Worm (Caenorhabditis elegans): ENCODE results near the gene lgc-32.

DNA sequence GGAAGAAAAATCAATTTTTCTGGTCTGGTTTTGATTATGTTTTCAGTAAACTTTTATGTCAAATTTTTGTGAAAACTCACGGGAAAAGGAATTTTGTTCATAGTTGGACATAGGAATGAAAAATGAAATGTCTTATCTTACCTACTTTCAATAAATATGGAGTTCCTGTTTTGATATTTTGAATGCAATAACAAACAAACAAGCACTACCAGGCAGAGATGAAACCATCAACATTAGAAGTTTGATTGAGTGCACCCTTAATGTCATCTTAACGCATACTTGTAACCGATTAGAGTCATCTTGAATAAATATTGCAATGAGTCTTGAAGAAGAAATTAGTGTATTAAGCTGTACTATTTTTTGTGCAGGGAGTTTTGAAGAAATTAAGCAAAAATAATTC lies 30.5 kb upstream of the lgc-32 start, which contains the start of gene M6.11:
- TF ChIP-seq efl-1 (GFP tag; optimal IDR thresholded peaks at IDR 0.05) (no peak), snpc-4 (GFP tag; optimal IDR thresholded peaks at IDR 0.05) (no peak), snpc-4 (tag; optimal IDR thresholded peaks at IDR 0.05) (no peak), ama-1 (optimal IDR thresholded peaks at IDR 0.05) (no peak), ama-1 (GFP tag; optimal IDR thresholded peaks at IDR 0.05) (no peak), let-607 (tag; optimal IDR thresholded peaks at IDR 0.05) (no peak), nhr-27 (tag; optimal IDR thresholded peaks at IDR 0.05) (no peak), rcor-1 (GFP tag; IDR thresholded peaks at IDR 0.05) (no peak), pha-4 (tag; optimal IDR thresholded peaks at IDR 0.05) (no peak), ceh-91 (GFP tag; IDR thresholded peaks at IDR 0.05) (no peak), rec-8 (tag; optimal IDR thresholded peaks at IDR 0.05) (no peak), cebp-1 (GFP tag; IDR thresholded peaks at IDR 0.05) (no peak), cebp-1 (tag; optimal IDR thresholded peaks at IDR 0.05) (no peak), fkh-3 (tag; optimal IDR thresholded peaks at IDR 0.05) (no peak)

All from whole organism, young adult.